Worm (Caenorhabditis elegans) whole organism, L3 larva: ENCODE results near the gene unc-103.

ENCODE experiments used
- R02D3.7 ChIP-seq: fragments of 150-350 bp; optimal IDR thresholded peaks from 2 replicates; lab custom pipeline; 2014; ENCODE audit warnings: missing biosample characterization, missing genetic modification characterization
- ZK546.5 ChIP-seq: sonication (generic microtip); optimal IDR thresholded peaks from 2 replicates; lab custom pipeline; 2017; ENCODE audit warnings: missing biosample characterization, missing genetic modification characterization
- aly-2 ChIP-seq: fragments of 150-350 bp; optimal IDR thresholded peaks from 2 replicates; lab custom pipeline; 2014; ENCODE audit warnings: missing biosample characterization, missing genetic modification characterization
- ama-1 ChIP-seq: fragments of 150-350 bp; optimal IDR thresholded peaks from 2 replicates; lab custom pipeline; 2018
- ceh-16 ChIP-seq: sonication (generic microtip); optimal IDR thresholded peaks from 2 replicates; lab custom pipeline; 2017; ENCODE audit warnings: missing biosample characterization, missing genetic modification characterization
- ceh-28 ChIP-seq: fragments of 150-350 bp; optimal IDR thresholded peaks from 2 replicates; lab custom pipeline; 2014; ENCODE audit warnings: missing biosample characterization, missing genetic modification reagents, missing genetic modification characterization
- ceh-82 ChIP-seq: fragments of 150-350 bp; optimal IDR thresholded peaks from 2 replicates; lab custom pipeline; 2014; ENCODE audit warnings: missing biosample characterization, missing genetic modification characterization
- ceh-9 ChIP-seq: sonication (generic microtip); optimal IDR thresholded peaks from 2 replicates; lab custom pipeline; 2018; ENCODE audit warnings: missing biosample characterization, missing genetic modification characterization
- daf-12 ChIP-seq: fragments of 150-350 bp; optimal IDR thresholded peaks from 2 replicates; lab custom pipeline; 2014; ENCODE audit warnings: missing biosample characterization, missing genetic modification reagents, missing genetic modification characterization
- egl-27 ChIP-seq: sonication (generic microtip); optimal IDR thresholded peaks from 4 replicates; lab custom pipeline; 2017; ENCODE audit warnings: missing biosample characterization, missing genetic modification reagents, missing genetic modification characterization
- egl-5 ChIP-seq: fragments of 150-350 bp; optimal IDR thresholded peaks from 2 replicates; lab custom pipeline; 2017; ENCODE audit warnings: missing biosample characterization, missing genetic modification reagents, missing genetic modification characterization, inconsistent platforms
- elt-1 ChIP-seq: fragments of 150-350 bp; optimal IDR thresholded peaks from 2 replicates; lab custom pipeline; 2014; ENCODE audit warnings: missing biosample characterization, missing genetic modification characterization
- elt-2 ChIP-seq: sonication (generic microtip); optimal IDR thresholded peaks from 2 replicates; lab custom pipeline; 2016; ENCODE audit warnings: missing genetic modification reagents, mild to moderate bottlenecking, missing genetic modification characterization, missing compliant biosample characterization
- elt-3 ChIP-seq, 3 experiments: fragments of 150-350 bp in 1 of 3; sonication (generic microtip) in 2 of 3; optimal IDR thresholded peaks; 2 replicates in 2 of 3; 4 replicates in 1 of 3; lab custom pipeline; 2014 to 2017; ENCODE audit warnings: missing biosample characterization in 3 of 3, missing genetic modification characterization in 3 of 3
- eor-1 ChIP-seq, 2 experiments: fragments of 150-350 bp; optimal IDR thresholded peaks; 2 replicates each; lab custom pipeline; 2014 to 2018; ENCODE audit warnings: missing biosample characterization in 2 of 2, missing genetic modification characterization in 2 of 2
- fkh-10 ChIP-seq: sonication (generic microtip); optimal IDR thresholded peaks from 2 replicates; lab custom pipeline; 2017; ENCODE audit warnings: missing biosample characterization, missing genetic modification reagents, missing genetic modification characterization
- fkh-2 ChIP-seq: fragments of 150-350 bp; optimal IDR thresholded peaks from 2 replicates; lab custom pipeline; 2014; ENCODE audit warnings: missing biosample characterization, missing genetic modification reagents, missing genetic modification characterization
- fos-1 ChIP-seq: fragments of 150-350 bp; optimal IDR thresholded peaks from 2 replicates; lab custom pipeline; 2014; ENCODE audit warnings: missing biosample characterization, missing genetic modification characterization
- hmg-11 ChIP-seq: sonication (generic microtip); optimal IDR thresholded peaks from 2 replicates; lab custom pipeline; 2016; ENCODE audit warnings: missing genetic modification characterization, missing compliant biosample characterization
- jun-1 ChIP-seq: fragments of 150-350 bp; optimal IDR thresholded peaks from 2 replicates; lab custom pipeline; 2014; ENCODE audit warnings: missing biosample characterization, missing genetic modification reagents, missing genetic modification characterization
- lin-15B ChIP-seq: fragments of 150-350 bp; optimal IDR thresholded peaks from 2 replicates; lab custom pipeline; 2014; ENCODE audit warnings: missing biosample characterization, missing genetic modification characterization
- lin-39 ChIP-seq: fragments of 150-350 bp; optimal IDR thresholded peaks from 2 replicates; lab custom pipeline; 2018; ENCODE audit warnings: missing biosample characterization, missing genetic modification reagents, missing genetic modification characterization
- lsy-12 ChIP-seq: sonication (generic microtip); optimal IDR thresholded peaks from 2 replicates; lab custom pipeline; 2016; ENCODE audit warnings: mild to moderate bottlenecking, missing genetic modification characterization, missing compliant biosample characterization
- mdl-1 ChIP-seq: fragments of 150-350 bp; optimal IDR thresholded peaks from 2 replicates; lab custom pipeline; 2014; ENCODE audit warnings: missing biosample characterization, missing genetic modification characterization
- mml-1 ChIP-seq: fragments of 150-350 bp; sonication (generic microtip); optimal IDR thresholded peaks from 3 replicates; lab custom pipeline; 2014; ENCODE audit warnings: missing biosample characterization, missing genetic modification characterization
- nfya-1 ChIP-seq: sonication (generic microtip); optimal IDR thresholded peaks from 2 replicates; lab custom pipeline; 2017; ENCODE audit warnings: missing genetic modification characterization, mild to moderate bottlenecking, missing compliant biosample characterization, antibody characterized with exemption, moderate library complexity; ENCODE audit not compliant: insufficient read depth
- nhr-11 ChIP-seq: fragments of 150-350 bp; optimal IDR thresholded peaks from 2 replicates; lab custom pipeline; 2014; ENCODE audit warnings: missing biosample characterization, missing genetic modification characterization
- nhr-12 ChIP-seq: fragments of 150-350 bp; optimal IDR thresholded peaks from 2 replicates; lab custom pipeline; 2014; ENCODE audit warnings: missing biosample characterization, missing genetic modification characterization
- nhr-23 ChIP-seq: fragments of 150-350 bp; optimal IDR thresholded peaks from 2 replicates; lab custom pipeline; 2014; ENCODE audit warnings: missing biosample characterization, missing genetic modification reagents, missing genetic modification characterization
- nhr-237 ChIP-seq: fragments of 150-350 bp; optimal IDR thresholded peaks from 2 replicates; lab custom pipeline; 2014; ENCODE audit warnings: missing biosample characterization, missing genetic modification characterization
- nhr-25 ChIP-seq: sonication (generic microtip); optimal IDR thresholded peaks from 2 replicates; lab custom pipeline; 2017; ENCODE audit warnings: missing biosample characterization, missing genetic modification characterization
- nhr-28 ChIP-seq: fragments of 150-350 bp; optimal IDR thresholded peaks from 2 replicates; lab custom pipeline; 2014; ENCODE audit warnings: missing biosample characterization, missing genetic modification characterization
- nhr-43 ChIP-seq: sonication (generic microtip); optimal IDR thresholded peaks from 2 replicates; lab custom pipeline; 2016; ENCODE audit warnings: mild to moderate bottlenecking, missing genetic modification characterization, missing compliant biosample characterization; ENCODE audit not compliant: poor library complexity, severe bottlenecking
- nhr-67 ChIP-seq: fragments of 150-350 bp; optimal IDR thresholded peaks from 2 replicates; lab custom pipeline; 2014; ENCODE audit warnings: missing biosample characterization, missing genetic modification characterization
- nhr-76 ChIP-seq: fragments of 150-350 bp; sonication (generic microtip); optimal IDR thresholded peaks from 5 replicates; lab custom pipeline; 2014; ENCODE audit warnings: missing biosample characterization, missing genetic modification characterization
- nhr-77 ChIP-seq: fragments of 150-350 bp; optimal IDR thresholded peaks from 2 replicates; lab custom pipeline; 2014; ENCODE audit warnings: missing biosample characterization, missing genetic modification characterization
- pha-4 ChIP-seq: fragments of 150-350 bp; optimal IDR thresholded peaks from 2 replicates; lab custom pipeline; 2014; ENCODE audit warnings: missing biosample characterization, missing genetic modification reagents, missing genetic modification characterization
- pqm-1 ChIP-seq: fragments of 150-350 bp; optimal IDR thresholded peaks from 2 replicates; lab custom pipeline; 2017; ENCODE audit warnings: missing biosample characterization, missing genetic modification characterization, inconsistent platforms
- sea-2 ChIP-seq: fragments of 150-350 bp; sonication (generic microtip); optimal IDR thresholded peaks from 4 replicates; lab custom pipeline; 2014; ENCODE audit warnings: missing biosample characterization, missing genetic modification reagents, missing genetic modification characterization
- skn-1 ChIP-seq: fragments of 150-350 bp; optimal IDR thresholded peaks from 2 replicates; lab custom pipeline; 2014; ENCODE audit warnings: missing biosample characterization, missing genetic modification characterization
- snpc-4 ChIP-seq: fragments of 150-350 bp; optimal IDR thresholded peaks from 2 replicates; lab custom pipeline; 2014; ENCODE audit warnings: missing biosample characterization, missing genetic modification characterization
- tbx-2 ChIP-seq: sonication (generic microtip); optimal IDR thresholded peaks from 2 replicates; lab custom pipeline; 2016; ENCODE audit warnings: mild to moderate bottlenecking, missing genetic modification characterization, missing compliant biosample characterization
- unc-39 ChIP-seq: sonication (generic microtip); optimal IDR thresholded peaks from 4 replicates; lab custom pipeline; 2017; ENCODE audit warnings: missing biosample characterization, missing genetic modification characterization
- unc-62 ChIP-seq: fragments of 150-350 bp; sonication (generic microtip); optimal IDR thresholded peaks from 4 replicates; lab custom pipeline; 2014; ENCODE audit warnings: missing biosample characterization, missing genetic modification reagents, missing genetic modification characterization
- zag-1 ChIP-seq: fragments of 150-350 bp; optimal IDR thresholded peaks from 2 replicates; lab custom pipeline; 2014; ENCODE audit warnings: missing biosample characterization, missing genetic modification characterization
- ztf-11 ChIP-seq: fragments of 150-350 bp; optimal IDR thresholded peaks from 2 replicates; lab custom pipeline; 2014; ENCODE audit warnings: missing biosample characterization, missing genetic modification characterization
- ztf-4 ChIP-seq: fragments of 150-350 bp; optimal IDR thresholded peaks from 2 replicates; lab custom pipeline; 2014; ENCODE audit warnings: missing biosample characterization, missing genetic modification characterization

Gene unc-103

ce11 chrIII:4196301-4196987, 81.3 kb downstream of the unc-103 start:
- TF ChIP-seq lsy-12 (tag; lab: Kevin White, UChicago), result no peak
- TF ChIP-seq nhr-76 (tag; lab: Kevin White, UChicago), result no peak
- TF ChIP-seq ceh-82 (tag; lab: Kevin White, UChicago), result no peak
- peak; percentile 58 for TF ChIP-seq nhr-25 (tag; lab: Kevin White, UChicago)
- TF ChIP-seq snpc-4 (tag; lab: Kevin White, UChicago), result peak; percentile 46
- TF ChIP-seq nhr-28, result no peak
- TF ChIP-seq ztf-4 (tag; lab: Kevin White, UChicago), result no peak
- no peak for TF ChIP-seq eor-1 (tag; optimal IDR thresholded peaks at IDR 0.05; lab: Kevin White, UChicago)
- TF ChIP-seq ZK546.5, result no peak
- TF ChIP-seq R02D3.7 (tag; lab: Kevin White, UChicago), result peak; percentile 22
- no peak for TF ChIP-seq nhr-23 (tag; lab: Kevin White, UChicago)
- no peak for TF ChIP-seq ama-1 (lab: Kevin White, UChicago)
- no peak for TF ChIP-seq elt-1 (tag; lab: Kevin White, UChicago)
- peak; percentile 20 for TF ChIP-seq egl-5 (tag; lab: Kevin White, UChicago)
- peak; percentile 84 for TF ChIP-seq nfya-1 (tag; lab: Kevin White, UChicago)
- no peak for TF ChIP-seq nhr-67 (tag; lab: Kevin White, UChicago)
- TF ChIP-seq sea-2, result no peak
- no peak for TF ChIP-seq ceh-28 (tag; lab: Kevin White, UChicago)
- TF ChIP-seq pqm-1 (tag; lab: Kevin White, UChicago), result no peak
- TF ChIP-seq fkh-10, result peak; percentile 6
- no peak for TF ChIP-seq fos-1 (tag; lab: Kevin White, UChicago)
- no peak for TF ChIP-seq elt-2 (tag; lab: Kevin White, UChicago)
- peak; percentile 85 for TF ChIP-seq mdl-1 (tag; lab: Kevin White, UChicago)
- no peak for TF ChIP-seq nhr-237
- TF ChIP-seq lin-39, result peak; percentile 60
- TF ChIP-seq lin-15B (tag; lab: Kevin White, UChicago), result peak; percentile 75
- TF ChIP-seq aly-2 (tag; lab: Kevin White, UChicago), result no peak
- TF ChIP-seq tbx-2 (tag; lab: Kevin White, UChicago), result no peak
- TF ChIP-seq hmg-11 (tag; lab: Kevin White, UChicago), result no peak
- no peak for TF ChIP-seq fkh-2 (tag; lab: Kevin White, UChicago)
- no peak for TF ChIP-seq unc-39
- TF ChIP-seq nhr-77 (tag; lab: Kevin White, UChicago), result no peak
- no peak for TF ChIP-seq elt-3 (tag; optimal IDR thresholded peaks at IDR 0.05; lab: Kevin White, UChicago)
- TF ChIP-seq ztf-11, result no peak
- peak; percentile 21 for TF ChIP-seq skn-1 (tag; lab: Kevin White, UChicago)
- TF ChIP-seq nhr-43 (tag; lab: Kevin White, UChicago), result no peak
- peak; percentile 73 for TF ChIP-seq pha-4
- no peak for TF ChIP-seq ceh-16 (tag; lab: Kevin White, UChicago)
- no peak for TF ChIP-seq zag-1 (tag; lab: Kevin White, UChicago)
- no peak for TF ChIP-seq jun-1 (tag; lab: Kevin White, UChicago)
- no peak for TF ChIP-seq nhr-12
- TF ChIP-seq daf-12, result no peak
- no peak for TF ChIP-seq ceh-9 (tag; lab: Kevin White, UChicago)
- TF ChIP-seq nhr-11 (tag; lab: Kevin White, UChicago), result no peak
- no peak for TF ChIP-seq egl-27 (tag; lab: Kevin White, UChicago)
- TF ChIP-seq mml-1, result no peak
- TF ChIP-seq unc-62 (GFP tag; lab: Kevin White, UChicago), result no peak
- TF ChIP-seq, all 47 proteins: peak for 11
